Fruit fly (Drosophila melanogaster): ENCODE data around the gene CG8141.

CG8141 gene

dm6 chr3R:13191299-13191698 is at the start of gene CG8141:
TSS of gene CG8141 (plus strand) at chr3R:13191599.
- TF ChIP-seq CTCF (optimal IDR thresholded peaks at IDR 0.05) (no peak), CG8478 (optimal IDR thresholded peaks at IDR 0.05) (no peak)

dm6 chr3R:13155587-13155986 is 35.8 kb upstream of the CG8141 start, which contains the start of gene 2mit:
TSS of gene 2mit (minus strand) at chr3R:13155687.
- TF ChIP-seq CTCF (optimal IDR thresholded peaks at IDR 0.05), result no peak
- no peak for TF ChIP-seq CG8478 (optimal IDR thresholded peaks at IDR 0.05)

- TF ChIP-seq CTCF (optimal IDR thresholded peaks at IDR 0.05) (no peak), CG8478 (optimal IDR thresholded peaks at IDR 0.05) (no peak)
Measured at dm6 chr3R:13181004-13181403, 10.4 kb upstream of the CG8141 start, which contains the start of gene CG8138. TSS of gene CG8138 (plus strand) at chr3R:13181304.

dm6 chr3R:13186396-13186795 is 5.0 kb upstream of the CG8141 start, which contains the start of gene CG8508:
TSS of gene CG8508 (minus strand) at chr3R:13186496.
- TF ChIP-seq CTCF (optimal IDR thresholded peaks at IDR 0.05) (no peak), CG8478 (optimal IDR thresholded peaks at IDR 0.05) (no peak)

dm6 chr3R:13188219-13188618 is 3.2 kb upstream of the CG8141 start, which contains the start of gene CG14380:
TSS of gene CG14380 (plus strand) at chr3R:13188519.
- TF ChIP-seq CG8478 (optimal IDR thresholded peaks at IDR 0.05) (no peak), CTCF (optimal IDR thresholded peaks at IDR 0.05) (no peak)

dm6 chr3R:13200402-13200801 is 9.0 kb downstream of the CG8141 start:
- TF ChIP-seq CG8478 (optimal IDR thresholded peaks at IDR 0.05) (no peak), CTCF (optimal IDR thresholded peaks at IDR 0.05) (no peak)

dm6 chr3R:13208451-13208850 is 17.1 kb downstream of the CG8141 start:
- TF ChIP-seq CG8478 (optimal IDR thresholded peaks at IDR 0.05) (no peak), CTCF (optimal IDR thresholded peaks at IDR 0.05) (no peak)

- no peak for TF ChIP-seq CG8478 (optimal IDR thresholded peaks at IDR 0.05)
- TF ChIP-seq CTCF (optimal IDR thresholded peaks at IDR 0.05), result no peak
Measured at dm6 chr3R:13214347-13214746, 22.9 kb downstream of the CG8141 start, which contains the start of gene CG8483. TSS of gene CG8483 (minus strand) at chr3R:13214465.

- no peak for TF ChIP-seq CG8478 (optimal IDR thresholded peaks at IDR 0.05)
- TF ChIP-seq CTCF (optimal IDR thresholded peaks at IDR 0.05), result no peak
Measured at dm6 chr3R:13215100-13215499, 23.7 kb downstream of the CG8141 start.

- TF ChIP-seq CG8478 (optimal IDR thresholded peaks at IDR 0.05) (no peak), CTCF (optimal IDR thresholded peaks at IDR 0.05) (no peak)
Measured at dm6 chr3R:13218733-13219132, 27.3 kb downstream of the CG8141 start.

dm6 chr3R:13220478-13220877 is 29.1 kb downstream of the CG8141 start, which contains the start of gene CG8476:
TSS of gene CG8476 (minus strand) at chr3R:13220578.
- TF ChIP-seq CG8478 (optimal IDR thresholded peaks at IDR 0.05) (no peak), CTCF (optimal IDR thresholded peaks at IDR 0.05) (no peak)

dm6 chr3R:13221820-13222219 is 30.4 kb downstream of the CG8141 start:
- TF ChIP-seq CTCF (optimal IDR thresholded peaks at IDR 0.05), result no peak
- TF ChIP-seq CG8478 (optimal IDR thresholded peaks at IDR 0.05), result no peak

- TF ChIP-seq CG8478 (optimal IDR thresholded peaks at IDR 0.05), result no peak
- TF ChIP-seq CTCF (optimal IDR thresholded peaks at IDR 0.05), result no peak
Measured at dm6 chr3R:13231184-13231583, 39.8 kb downstream of the CG8141 start.

- TF ChIP-seq CG8478 (optimal IDR thresholded peaks at IDR 0.05) (no peak), CTCF (optimal IDR thresholded peaks at IDR 0.05) (no peak)
Measured at dm6 chr3R:13241726-13242125, 50.3 kb downstream of the CG8141 start.
